Fruit fly (Drosophila melanogaster): ENCODE measurements around the gene Nrd1.

dm6 chrX:11895141-11895540, 26.4 kb upstream of the Nrd1 start:
- TF ChIP-seq Myc (optimal IDR thresholded peaks at IDR 0.05) (no peak), psq (optimal IDR thresholded peaks at IDR 0.05) (no peak), h (optimal IDR thresholded peaks at IDR 0.05) (no peak), ttk (optimal IDR thresholded peaks at IDR 0.05) (no peak)
